Fruit fly (Drosophila melanogaster) whole organism, embryonic: ENCODE measurements around the gene dpr14.

Source experiments
- Adf1 ChIP-seq: fragments of 200-800 bp; sonication (Bioruptor generic); IDR thresholded peaks from 2 replicates; pipeline ENCODE4 v1.3.6; 2022; ENCODE audit warnings: missing biosample characterization, missing genetic modification characterization
- BtbVII ChIP-seq: fragments of 200-800 bp; sonication (Bioruptor generic); optimal IDR thresholded peaks from 3 replicates; lab custom pipeline; 2017; ENCODE audit warnings: missing biosample characterization, mild to moderate bottlenecking, missing genetic modification characterization
- C15 ChIP-seq: fragments of 200-800 bp; sonication (Bioruptor generic); IDR thresholded peaks from 3 replicates; pipeline ENCODE4 v1.3.6; 2022; ENCODE audit warnings: missing biosample characterization, missing genetic modification characterization
- CG10462 ChIP-seq: fragments of 200-800 bp; sonication (Bioruptor generic); optimal IDR thresholded peaks from 2 replicates; lab custom pipeline; 2016; ENCODE audit warnings: missing biosample characterization, missing genetic modification characterization
- CG10979 ChIP-seq: fragments of 200-800 bp; sonication (Bioruptor generic); optimal IDR thresholded peaks from 2 replicates; lab custom pipeline; 2018; ENCODE audit warnings: missing biosample characterization, mild to moderate bottlenecking, missing genetic modification characterization, moderate library complexity
- CG13424 ChIP-seq: fragments of 200-800 bp; sonication (Bioruptor generic); optimal IDR thresholded peaks from 2 replicates; lab custom pipeline; 2019; ENCODE audit warnings: missing biosample characterization, mild to moderate bottlenecking, missing genetic modification characterization, moderate library complexity
- CG16779 ChIP-seq: fragments of 200-800 bp; sonication (Bioruptor generic); IDR thresholded peaks from 2 replicates; pipeline ENCODE4 v1.3.6; 2022; ENCODE audit warnings: missing biosample characterization, missing genetic modification characterization
- CG17328 ChIP-seq: fragments of 200-800 bp; sonication (Bioruptor generic); IDR thresholded peaks from 2 replicates; pipeline ENCODE4 v1.3.6; 2022; ENCODE audit warnings: missing biosample characterization, missing genetic modification characterization
- CG17568 ChIP-seq: fragments of 200-800 bp; sonication (Bioruptor generic); optimal IDR thresholded peaks from 2 replicates; lab custom pipeline; 2018; ENCODE audit warnings: missing biosample characterization, mild to moderate bottlenecking, missing genetic modification characterization, moderate library complexity
- CG30403 ChIP-seq: fragments of 200-800 bp; sonication (Bioruptor generic); optimal IDR thresholded peaks from 3 replicates; lab custom pipeline; 2016; ENCODE audit warnings: missing biosample characterization, missing genetic modification characterization
- CG3065 ChIP-seq: fragments of 200-800 bp; sonication (Bioruptor generic); optimal IDR thresholded peaks from 2 replicates; lab custom pipeline; 2016; ENCODE audit warnings: missing biosample characterization, missing genetic modification characterization
- CG3726 ChIP-seq: fragments of 200-800 bp; sonication (Bioruptor generic); IDR thresholded peaks from 3 replicates; pipeline ENCODE4, ENCODE4 v1.3.6; 2022; ENCODE audit warnings: missing biosample characterization, missing genetic modification characterization
- CG42726 ChIP-seq: fragments of 200-800 bp; sonication (Bioruptor generic); IDR thresholded peaks from 2 replicates; pipeline ENCODE4 v1.3.6; 2022; ENCODE audit warnings: missing biosample characterization, missing genetic modification characterization; ENCODE audit not compliant: partially characterized antibody
- CG6175 ChIP-seq: fragments of 200-800 bp; sonication (Bioruptor generic); IDR thresholded peaks from 3 replicates; pipeline ENCODE4 v1.3.6; 2022; ENCODE audit warnings: missing biosample characterization, missing genetic modification characterization
- CG6791 ChIP-seq: fragments of 200-800 bp; sonication (Bioruptor generic); IDR thresholded peaks from 3 replicates; pipeline ENCODE4 v1.3.6; 2022; ENCODE audit warnings: missing biosample characterization, missing genetic modification characterization; ENCODE audit not compliant: partially characterized antibody
- CG7745 ChIP-seq: fragments of 200-800 bp; sonication (Bioruptor generic); optimal IDR thresholded peaks from 2 replicates; lab custom pipeline; 2018; ENCODE audit warnings: missing biosample characterization, mild to moderate bottlenecking, missing genetic modification characterization, moderate library complexity
- CG8290 ChIP-seq, 3 experiments: fragments of 200-800 bp; sonication (Bioruptor generic); optimal IDR thresholded peaks; 2 replicates each; lab custom pipeline; 2016 to 2019; ENCODE audit warnings: missing biosample characterization in 3 of 3, missing genetic modification characterization in 3 of 3, mild to moderate bottlenecking in 2 of 3, moderate library complexity in 1 of 3
- CoRest ChIP-seq: fragments of 200-800 bp; sonication (Bioruptor generic); optimal IDR thresholded peaks from 3 replicates; lab custom pipeline; 2018; ENCODE audit warnings: missing biosample characterization, mild to moderate bottlenecking, missing genetic modification characterization, moderate library complexity
- Dad ChIP-seq: fragments of 200-800 bp; sonication (Bioruptor generic); optimal IDR thresholded peaks from 3 replicates; lab custom pipeline; 2016; ENCODE audit warnings: missing biosample characterization, missing genetic modification characterization
- Deaf1 ChIP-seq: fragments of 200-800 bp; optimal IDR thresholded peaks from 3 replicates; lab custom pipeline; 2019; ENCODE audit warnings: missing biosample characterization, mild to moderate bottlenecking, missing genetic modification characterization, moderate library complexity
- Dek ChIP-seq: fragments of 200-800 bp; sonication (Bioruptor generic); optimal IDR thresholded peaks from 3 replicates; lab custom pipeline; 2019; ENCODE audit warnings: missing biosample characterization, mild to moderate bottlenecking, missing genetic modification characterization, moderate library complexity
- Dref ChIP-seq: fragments of 200-800 bp; sonication (Bioruptor generic); IDR thresholded peaks from 2 replicates; pipeline ENCODE4 v1.3.6; 2022; ENCODE audit warnings: missing biosample characterization, missing genetic modification characterization
- Drgx ChIP-seq: fragments of 200-800 bp; sonication (Bioruptor generic); IDR thresholded peaks from 2 replicates; pipeline ENCODE4 v1.3.6; 2022; ENCODE audit warnings: missing biosample characterization, missing genetic modification characterization
- ERR ChIP-seq: fragments of 200-800 bp; sonication (Bioruptor generic); optimal IDR thresholded peaks from 2 replicates; lab custom pipeline; 2016; ENCODE audit warnings: missing biosample characterization, missing genetic modification characterization
- Gug ChIP-seq: fragments of 200-800 bp; sonication (Bioruptor generic); IDR thresholded peaks from 4 replicates; pipeline ENCODE4 v1.3.6; 2022; ENCODE audit warnings: missing biosample characterization, missing genetic modification characterization
- Hand ChIP-seq: fragments of 200-800 bp; sonication (Bioruptor generic); optimal IDR thresholded peaks from 2 replicates; lab custom pipeline; 2017; ENCODE audit warnings: mild to moderate bottlenecking, missing biosample characterization, missing genetic modification reagents, missing genetic modification characterization
- Hmx ChIP-seq: fragments of 200-800 bp; sonication (Bioruptor generic); optimal IDR thresholded peaks from 2 replicates; lab custom pipeline; 2016; ENCODE audit warnings: missing biosample characterization, missing genetic modification characterization
- Lim3 ChIP-seq: fragments of 200-800 bp; sonication (Bioruptor generic); IDR thresholded peaks from 2 replicates; pipeline ENCODE4 v1.3.6; 2022; ENCODE audit warnings: missing biosample characterization, missing genetic modification characterization
- MESR4 ChIP-seq: fragments of 200-800 bp; sonication (Bioruptor generic); optimal IDR thresholded peaks from 2 replicates; lab custom pipeline; 2018; ENCODE audit warnings: missing biosample characterization, mild to moderate bottlenecking, missing genetic modification characterization, moderate library complexity
- MTF-1 ChIP-seq: fragments of 200-800 bp; sonication (Bioruptor generic); optimal IDR thresholded peaks from 2 replicates; lab custom pipeline; 2018; ENCODE audit warnings: missing biosample characterization, mild to moderate bottlenecking, missing genetic modification characterization, borderline replicate concordance
- Med ChIP-seq: fragments of 200-800 bp; sonication (Bioruptor generic); peaks from one replicate; lab custom pipeline; 2016; ENCODE audit warnings: missing biosample characterization, missing genetic modification characterization, mild to moderate bottlenecking, inconsistent platforms, moderate library complexity
- Oaz ChIP-seq: fragments of 200-800 bp; sonication (Bioruptor generic); IDR thresholded peaks from 2 replicates; pipeline ENCODE4 v1.3.6; 2022; ENCODE audit warnings: missing biosample characterization, missing genetic modification characterization
- Xbp1 ChIP-seq: fragments of 200-800 bp; sonication (Bioruptor generic); optimal IDR thresholded peaks from 3 replicates; lab custom pipeline; 2016; ENCODE audit warnings: missing biosample characterization, mild to moderate bottlenecking, missing genetic modification characterization
- ab ChIP-seq: fragments of 200-800 bp; sonication (Bioruptor generic); optimal IDR thresholded peaks from 2 replicates; lab custom pipeline; 2016; ENCODE audit warnings: missing biosample characterization, missing genetic modification characterization
- crp ChIP-seq, 2 experiments: fragments of 200-800 bp; sonication (Bioruptor generic); optimal IDR thresholded peaks; 2 replicates in 1 of 2; 3 replicates in 1 of 2; lab custom pipeline; 2017; ENCODE audit warnings: missing biosample characterization in 2 of 2, missing genetic modification characterization in 2 of 2, mild to moderate bottlenecking in 1 of 2, moderate library complexity in 1 of 2
- hbn ChIP-seq: fragments of 200-800 bp; sonication (Bioruptor generic); IDR thresholded peaks from 2 replicates; pipeline ENCODE4 v1.3.6; 2022; ENCODE audit warnings: missing biosample characterization, missing genetic modification characterization; ENCODE audit not compliant: partially characterized antibody
- inv ChIP-seq: fragments of 200-800 bp; sonication (Bioruptor generic); IDR thresholded peaks from 2 replicates; pipeline ENCODE4 v1.3.6; 2022; ENCODE audit warnings: missing biosample characterization, missing genetic modification characterization; ENCODE audit not compliant: partially characterized antibody
- jigr1 ChIP-seq: fragments of 200-800 bp; sonication (Bioruptor generic); IDR thresholded peaks from 3 replicates; pipeline ENCODE4 v1.3.6; 2022; ENCODE audit warnings: missing biosample characterization, missing genetic modification characterization
- mld ChIP-seq: fragments of 200-800 bp; sonication (Bioruptor generic); IDR thresholded peaks from 3 replicates; pipeline ENCODE4 v1.3.6; 2022; ENCODE audit warnings: missing biosample characterization, missing genetic modification characterization; ENCODE audit not compliant: partially characterized antibody
- pan ChIP-seq, 4 experiments: fragments of >200 bp in 3 of 4; fragments of 200-800 bp in 1 of 4; sonication (Bioruptor generic) in 1 of 4; optimal IDR thresholded peaks in 3 of 4; IDR thresholded peaks in 1 of 4; 2 replicates each; pipeline versions ENCODE4 v1.3.6 to Lab custom; 2017 to 2022; ENCODE audit warnings: missing biosample characterization in 2 of 4, missing genetic modification characterization in 2 of 4, mixed read lengths in 1 of 4
- ranshi ChIP-seq: fragments of 200-800 bp; sonication (Bioruptor generic); IDR thresholded peaks from 2 replicates; pipeline ENCODE4 v1.3.6; 2022; ENCODE audit warnings: missing biosample characterization, missing genetic modification characterization
- sob ChIP-seq: fragments of 200-800 bp; sonication (Bioruptor generic); IDR thresholded peaks from 2 replicates; pipeline ENCODE4 v1.3.6; 2022; ENCODE audit warnings: missing biosample characterization, missing genetic modification characterization
- toy ChIP-seq: fragments of 200-800 bp; sonication (Bioruptor generic); IDR thresholded peaks from 2 replicates; pipeline ENCODE4 v1.3.6; 2022; ENCODE audit warnings: missing biosample characterization, missing genetic modification characterization
- unpg ChIP-seq: fragments of 200-800 bp; sonication (Bioruptor generic); optimal IDR thresholded peaks from 3 replicates; lab custom pipeline; 2018; ENCODE audit warnings: missing biosample characterization, mild to moderate bottlenecking, missing genetic modification characterization, moderate library complexity
- yki ChIP-seq: fragments of >200 bp; optimal IDR thresholded peaks from 3 replicates; lab custom pipeline; 2018

dpr14 gene

dm6 chrX:7909482-7909881 is 1.4 kb upstream of the dpr14 start (continued):
- TF ChIP-seq pan (optimal IDR thresholded peaks at IDR 0.05; lab: Kevin White, UChicago) (no peak), pan (GFP tag; optimal IDR thresholded peaks at IDR 0.05 in 1 of 2, IDR thresholded peaks at IDR 0.05 in 1 of 2) (peak in 1 of 2 experiments; percentile 37), sob (0 out of 2 replicates have a peak, but pooled peaks have one; percentile 23), CG42726 (GFP tag; lab: Robert Waterston, UW) (no peak)
- TF ChIP-seq, all 482 proteins: peak for 73

DNA sequence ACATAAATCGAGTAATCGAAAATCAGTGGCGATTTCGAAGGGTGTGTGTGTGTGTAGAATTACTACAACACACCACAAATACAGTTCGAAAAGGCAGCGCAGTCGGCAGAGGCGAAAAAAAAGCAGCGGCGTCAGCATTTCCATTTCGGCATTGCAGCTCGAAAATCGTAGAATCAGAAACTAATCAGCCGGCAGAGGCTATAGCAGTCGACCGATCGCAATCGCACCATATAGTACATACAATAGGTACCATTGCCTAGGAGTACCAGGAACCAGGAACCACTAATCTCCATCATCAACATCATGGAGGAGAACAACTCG is 943 bp upstream of the dpr14 start:
- TF ChIP-seq MTF-1 (GFP tag; lab: Kevin White, UChicago) (no peak), CG13424 (tag; lab: Kevin White, UChicago) (no peak), CG17328 (no peak), CG6791 (no peak), Adf1 (GFP tag; lab: Robert Waterston, UW) (peak; percentile 5), inv (GFP tag; lab: Robert Waterston, UW) (no peak), CG10462 (GFP tag; lab: Kevin White, UChicago) (no peak), CG3726 (GFP tag; lab: Robert Waterston, UW) (no peak), Dref (0 out of 2 replicates have a peak, but pooled peaks have one; percentile 1), Lim3 (no peak), CG17568 (no peak), jigr1 (GFP tag; lab: Robert Waterston, UW) (no peak), ERR (GFP tag; lab: Kevin White, UChicago) (no peak)

- TF ChIP-seq Dek (tag; lab: Kevin White, UChicago), result no peak
- TF ChIP-seq crp (GFP tag; optimal IDR thresholded peaks at IDR 0.05; lab: Kevin White, UChicago), result peak in 1 of 2 experiments; percentile 65
- no peak for TF ChIP-seq toy (GFP tag; lab: Robert Waterston, UW)
- peak; percentile 68 for TF ChIP-seq CG30403 (GFP tag; lab: Kevin White, UChicago)
- peak; percentile 54 for TF ChIP-seq Xbp1
- peak; percentile 2 for TF ChIP-seq CG10979
- TF ChIP-seq ranshi (GFP tag; lab: Robert Waterston, UW), result peak; percentile 39
- TF ChIP-seq Lim3, result no peak
- peak; percentile 89 for TF ChIP-seq Med (GFP tag; lab: Kevin White, UChicago)
- no peak for TF ChIP-seq yki (lab: Kevin White, UChicago)
- no peak for TF ChIP-seq Dad
- no peak for TF ChIP-seq Hand (GFP tag; lab: Kevin White, UChicago)
- TF ChIP-seq Gug (GFP tag; lab: Robert Waterston, UW), result peak; percentile 69
- no peak for TF ChIP-seq CG8290 (GFP tag; optimal IDR thresholded peaks at IDR 0.05; lab: Kevin White, UChicago)
- TF ChIP-seq CG8290 (tag; optimal IDR thresholded peaks at IDR 0.05; lab: Kevin White, UChicago), result peak in 1 of 2 experiments; percentile 65
- no peak for TF ChIP-seq ab
- TF ChIP-seq Deaf1 (tag; lab: Kevin White, UChicago), result no peak
- TF ChIP-seq BtbVII (GFP tag; lab: Kevin White, UChicago), result peak; percentile 77
- no peak for TF ChIP-seq C15 (GFP tag; lab: Robert Waterston, UW)
- TF ChIP-seq mld (GFP tag; lab: Robert Waterston, UW), result peak; percentile 86; the same call in 2 of the 3 replicates
- no peak for TF ChIP-seq CG3065 (GFP tag; lab: Kevin White, UChicago)
- peak; percentile 49 for TF ChIP-seq Drgx
- TF ChIP-seq CoRest (tag; lab: Kevin White, UChicago), result peak; percentile 57
- peak; percentile 51 for TF ChIP-seq unpg (GFP tag; lab: Kevin White, UChicago)
- peak; percentile 58 for TF ChIP-seq hbn (GFP tag; lab: Robert Waterston, UW)
- no peak for TF ChIP-seq Hmx (GFP tag; lab: Kevin White, UChicago)
- TF ChIP-seq Oaz, result peak; percentile 15; the same call in 1 of the 2 replicates
- TF ChIP-seq CG16779 (GFP tag; lab: Robert Waterston, UW), result peak; percentile 65
- TF ChIP-seq CG6175 (GFP tag; lab: Robert Waterston, UW), result 0 out of 3 replicates have a peak, but pooled peaks have one; percentile 13
- peak; percentile 2 for TF ChIP-seq CG7745 (tag; lab: Kevin White, UChicago)
- TF ChIP-seq MESR4 (GFP tag; lab: Kevin White, UChicago), result peak; percentile 93
These were observed 6.7 kb downstream of the dpr14 start, which contains the start of the genes RpS6 and bys for dm6 chrX:7901153-7902038. TSS of gene RpS6 (minus strand) at chrX:7901331. TSS of gene bys (plus strand) at chrX:7901880.
